Worm (Caenorhabditis elegans) whole organism, early embryonic: ENCODE data around the gene cth-1.

Experiments used
- B0310.2 ChIP-seq: sonication (generic microtip); optimal IDR thresholded peaks from 2 replicates; lab custom pipeline; 2016; ENCODE audit warnings: mild to moderate bottlenecking, missing genetic modification characterization, missing compliant biosample characterization
- F13C5.2 ChIP-seq: sonication (generic microtip); optimal IDR thresholded peaks from 2 replicates; lab custom pipeline; 2017; ENCODE audit warnings: mild to moderate bottlenecking, missing genetic modification characterization, inconsistent platforms, missing compliant biosample characterization
- ama-1 ChIP-seq: fragments of 150-350 bp; optimal IDR thresholded peaks from 2 replicates; lab custom pipeline; 2014
- ceh-36 ChIP-seq: sonication (generic microtip); optimal IDR thresholded peaks from 2 replicates; lab custom pipeline; 2016; ENCODE audit warnings: missing genetic modification characterization, inconsistent platforms, missing compliant biosample characterization
- ets-7 ChIP-seq: sonication (generic microtip); optimal IDR thresholded peaks from 2 replicates; lab custom pipeline; 2016; ENCODE audit warnings: missing genotype, missing genetic modification characterization, missing compliant biosample characterization
- flt-1 ChIP-seq: fragments of 200-800 bp; sonication (Bioruptor generic); IDR thresholded peaks from 2 replicates; pipeline ENCODE4 v1.3.6; 2022; ENCODE audit warnings: missing genetic modification characterization, missing compliant biosample characterization
- hnd-1 ChIP-seq: sonication (generic microtip); optimal IDR thresholded peaks from 2 replicates; lab custom pipeline; 2016; ENCODE audit warnings: missing genetic modification characterization, missing compliant biosample characterization
- tra-4 ChIP-seq: sonication (generic microtip); optimal IDR thresholded peaks from 2 replicates; lab custom pipeline; 2017; ENCODE audit warnings: missing genetic modification characterization, missing compliant biosample characterization

DNA sequence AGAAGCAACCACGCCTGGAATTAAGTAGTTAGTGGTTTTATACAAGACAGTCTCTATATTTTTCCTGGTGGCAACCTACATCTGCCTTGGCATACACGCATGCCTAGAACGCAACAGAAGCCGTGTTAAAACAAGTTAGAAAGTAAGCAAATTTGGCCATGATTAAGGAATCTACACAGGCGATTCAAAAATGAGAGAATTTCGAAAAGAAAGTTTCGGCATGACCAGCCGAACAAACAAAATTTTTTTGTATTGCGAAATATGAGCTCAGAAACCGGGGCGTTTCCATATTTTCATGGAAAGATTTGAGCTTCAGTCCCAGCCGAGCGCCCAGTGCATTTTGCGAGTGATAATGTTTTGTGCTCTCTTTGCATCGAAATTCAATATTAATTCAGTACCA is 40.3 kb upstream of the cth-1 start, which contains the start of gene F14H3.15:
- TF ChIP-seq B0310.2 (tag; lab: Kevin White, UChicago), result no peak
- TF ChIP-seq ceh-36 (tag; lab: Kevin White, UChicago), result no peak
- no peak for TF ChIP-seq hnd-1 (tag; lab: Kevin White, UChicago)
- no peak for TF ChIP-seq ama-1 (lab: Kevin White, UChicago)
- TF ChIP-seq flt-1 (GFP tag; lab: Robert Waterston, UW), result no peak
- TF ChIP-seq tra-4 (tag; lab: Kevin White, UChicago), result no peak
- no peak for TF ChIP-seq F13C5.2
- TF ChIP-seq ets-7 (tag; lab: Kevin White, UChicago), result no peak
